Fruit fly (Drosophila melanogaster): Measurements from ENCODE around the gene msk.

msk gene

dm6 chr3L:8137448-8137906 lies 21.5 kb downstream of the msk start, which contains the start of the genes Setx and mus301:
Setx (minus strand) TSS chr3L:8137498.
mus301 (plus strand) TSS chr3L:8137808.
- TF ChIP-seq Hr39 (GFP tag; optimal IDR thresholded peaks at IDR 0.05), result peak; percentile 84
- TF ChIP-seq Sox14 (GFP tag; optimal IDR thresholded peaks at IDR 0.05), result no peak
- TF ChIP-seq Blimp-1 (GFP tag; optimal IDR thresholded peaks at IDR 0.05), result peak; percentile 31
- TF ChIP-seq CG6163 (GFP tag; IDR thresholded peaks at IDR 0.05), result no peak; the same call in 2 of the 3 replicates
- peak; percentile 67 for TF ChIP-seq CG6792 (GFP tag; optimal IDR thresholded peaks at IDR 0.05)
- TF ChIP-seq CG8319 (GFP tag; optimal IDR thresholded peaks at IDR 0.05), result peak; percentile 47
- peak; percentile 92 for TF ChIP-seq Eip78C (GFP tag)
- peak; percentile 86 for TF ChIP-seq esn (GFP tag; optimal IDR thresholded peaks at IDR 0.05)
- TF ChIP-seq Smox (GFP tag; optimal IDR thresholded peaks at IDR 0.05), result no peak
- TF ChIP-seq CG8119 (GFP tag; IDR thresholded peaks at IDR 0.05), result 0 out of 3 replicates have a peak, but pooled peaks have one; percentile 12
- TF ChIP-seq Hr4 (GFP tag; optimal IDR thresholded peaks at IDR 0.05), result no peak
- no peak for TF ChIP-seq dsx (GFP tag; optimal IDR thresholded peaks at IDR 0.05; ENCODE audit: poor library complexity, severe bottlenecking)
- no peak for TF ChIP-seq Lpt (GFP tag; optimal IDR thresholded peaks at IDR 0.05)
- TF ChIP-seq CG11294 (GFP tag; IDR thresholded peaks at IDR 0.05), result no peak; the same call in 1 of the 2 replicates
- peak; percentile 81 for TF ChIP-seq acj6 (GFP tag; optimal IDR thresholded peaks at IDR 0.05)
- TF ChIP-seq CG16779 (tag; optimal IDR thresholded peaks at IDR 0.05), result no peak
- TF ChIP-seq CG10631 (GFP tag; optimal IDR thresholded peaks at IDR 0.05), result peak; percentile 81
- TF ChIP-seq net (GFP tag; optimal IDR thresholded peaks at IDR 0.05), result no peak
- TF ChIP-seq Sox15 (GFP tag; optimal IDR thresholded peaks at IDR 0.05), result peak; percentile 70
- no peak for TF ChIP-seq vri (GFP tag; optimal IDR thresholded peaks at IDR 0.05)
- no peak for TF ChIP-seq Hr38 (GFP tag; optimal IDR thresholded peaks at IDR 0.05)
- no peak for TF ChIP-seq Eip75B (GFP tag; optimal IDR thresholded peaks at IDR 0.05)
- TF ChIP-seq spab (GFP tag; optimal IDR thresholded peaks at IDR 0.05), result no peak
- TF ChIP-seq fd85E (GFP tag; optimal IDR thresholded peaks at IDR 0.05), result peak; percentile 51
- no peak for TF ChIP-seq CG15336 (GFP tag; IDR thresholded peaks at IDR 0.05)
- no peak for TF ChIP-seq Met (GFP tag; optimal IDR thresholded peaks at IDR 0.05)
- no peak for TF ChIP-seq CG32006 (GFP tag; optimal IDR thresholded peaks at IDR 0.05)
- no peak for TF ChIP-seq svp (GFP tag)
- no peak for TF ChIP-seq fkh (GFP tag; optimal IDR thresholded peaks at IDR 0.05)
- TF ChIP-seq OdsH (GFP tag; optimal IDR thresholded peaks at IDR 0.05), result no peak
- TF ChIP-seq Gug (GFP tag; IDR thresholded peaks at IDR 0.05), result peak; percentile 64
- TF ChIP-seq CG6854 (GFP tag; optimal IDR thresholded peaks at IDR 0.05), result no peak
- no peak; the same call in 2 of the 3 replicates for TF ChIP-seq eg (GFP tag; IDR thresholded peaks at IDR 0.05)
- peak; percentile 26 for TF ChIP-seq fd59A (GFP tag; optimal IDR thresholded peaks at IDR 0.05)
- TF ChIP-seq CG6808 (GFP tag; optimal IDR thresholded peaks at IDR 0.05), result no peak
- TF ChIP-seq CG3919 (GFP tag; optimal IDR thresholded peaks at IDR 0.05), result no peak
- no peak for TF ChIP-seq achi (GFP tag; optimal IDR thresholded peaks at IDR 0.05)
- TF ChIP-seq ss (GFP tag; optimal IDR thresholded peaks at IDR 0.05), result no peak
- no peak for TF ChIP-seq Ets96B (tag; optimal IDR thresholded peaks at IDR 0.05)
- TF ChIP-seq Eip93F (GFP tag; optimal IDR thresholded peaks at IDR 0.05), result no peak
- no peak for TF ChIP-seq topi (GFP tag; optimal IDR thresholded peaks at IDR 0.05)
- no peak for TF ChIP-seq CG4318 (GFP tag; optimal IDR thresholded peaks at IDR 0.05)
- peak; percentile 64 for TF ChIP-seq CG34406 (GFP tag; optimal IDR thresholded peaks at IDR 0.05)
- no peak for TF ChIP-seq CG7368 (GFP tag; optimal IDR thresholded peaks at IDR 0.05)
- no peak for TF ChIP-seq CG9139 (GFP tag; optimal IDR thresholded peaks at IDR 0.05)
- TF ChIP-seq cyc (GFP tag; optimal IDR thresholded peaks at IDR 0.05), result peak; percentile 83
- TF ChIP-seq pdm3 (GFP tag; optimal IDR thresholded peaks at IDR 0.05), result no peak
- TF ChIP-seq CG6276 (GFP tag; optimal IDR thresholded peaks at IDR 0.05), result no peak
- no peak for TF ChIP-seq CG8632 (GFP tag; optimal IDR thresholded peaks at IDR 0.05)
- TF ChIP-seq CG11902 (GFP tag; optimal IDR thresholded peaks at IDR 0.05), result peak; percentile 61
- TF ChIP-seq Ets21C (GFP tag; optimal IDR thresholded peaks at IDR 0.05), result peak; percentile 75
- peak in 1 of 2 experiments; percentile 3 for TF ChIP-seq salr (GFP tag; optimal IDR thresholded peaks at IDR 0.05)
- peak; percentile 81 for TF ChIP-seq CG3032 (tag; optimal IDR thresholded peaks at IDR 0.05)
